Fruit fly (Drosophila melanogaster): Measurements from ENCODE around the gene CkIIalpha-i1.

CkIIalpha-i1 gene

dm6 chr3L:15826347-15826984 lies 9.7 kb downstream of the CkIIalpha-i1 start, which contains the start of the genes DCP2 and dbo (continued):
- peak; percentile 3 for TF ChIP-seq CG4854 (GFP tag; optimal IDR thresholded peaks at IDR 0.05)
- peak; percentile 70 for TF ChIP-seq Sox102F (GFP tag; optimal IDR thresholded peaks at IDR 0.05)
- TF ChIP-seq en (GFP tag; optimal IDR thresholded peaks at IDR 0.05): no peak
- TF ChIP-seq CG6272 (GFP tag; IDR thresholded peaks at IDR 0.05): no peak; the same call in 1 of the 2 replicates
- no peak for TF ChIP-seq gro (GFP tag; optimal IDR thresholded peaks at IDR 0.05)
- peak; percentile 67 for TF ChIP-seq dmrt99B (tag; optimal IDR thresholded peaks at IDR 0.05)
- TF ChIP-seq mirr (GFP tag; optimal IDR thresholded peaks at IDR 0.05): peak; percentile 5
- 0 out of 3 replicates have a peak, but pooled peaks have one; percentile 66 for TF ChIP-seq CG6175 (GFP tag; IDR thresholded peaks at IDR 0.05)
- TF ChIP-seq usp (GFP tag; optimal IDR thresholded peaks at IDR 0.05): no peak
- peak; percentile 42 for TF ChIP-seq caup (GFP tag; optimal IDR thresholded peaks at IDR 0.05; ENCODE audit: severe bottlenecking)
- TF ChIP-seq TFAM (GFP tag; optimal IDR thresholded peaks at IDR 0.05): no peak
- peak; percentile 24 for TF ChIP-seq CG16863 (GFP tag; optimal IDR thresholded peaks at IDR 0.05)
- peak; percentile 69 for TF ChIP-seq sisA (GFP tag; IDR thresholded peaks at IDR 0.05)
- no peak for TF ChIP-seq Deaf1 (tag; optimal IDR thresholded peaks at IDR 0.05)
- TF ChIP-seq MTF-1 (GFP tag; optimal IDR thresholded peaks at IDR 0.05; ENCODE audit: borderline replicate concordance): no peak
- no peak for TF ChIP-seq eve (GFP tag; optimal IDR thresholded peaks at IDR 0.05)
- peak; percentile 11 for TF ChIP-seq CrebB (tag; optimal IDR thresholded peaks at IDR 0.05)
- TF ChIP-seq CG10431 (GFP tag; optimal IDR thresholded peaks at IDR 0.05): peak; percentile 43
- TF ChIP-seq CG4617 (GFP tag; optimal IDR thresholded peaks at IDR 0.05; ENCODE audit: borderline replicate concordance): no peak
- no peak for TF ChIP-seq ab (GFP tag; optimal IDR thresholded peaks at IDR 0.05)
- peak; percentile 55 for TF ChIP-seq CG1233 (GFP tag; optimal IDR thresholded peaks at IDR 0.05)
- TF ChIP-seq Oli (tag; optimal IDR thresholded peaks at IDR 0.05): peak; percentile 62
- peak; percentile 66 for TF ChIP-seq Hr3 (GFP tag; optimal IDR thresholded peaks at IDR 0.05)
- TF ChIP-seq emc (GFP tag; optimal IDR thresholded peaks at IDR 0.05): no peak
- peak; percentile 45; the same call in 1 of the 2 replicates for TF ChIP-seq Taf1 (GFP tag; IDR thresholded peaks at IDR 0.05)
- TF ChIP-seq bcd (GFP tag; optimal IDR thresholded peaks at IDR 0.05): peak; percentile 62
- TF ChIP-seq Hmr (GFP tag; optimal IDR thresholded peaks at IDR 0.05): peak; percentile 54
- TF ChIP-seq CG12155 (GFP tag; optimal IDR thresholded peaks at IDR 0.05): peak; percentile 57
- TF ChIP-seq Gsc (GFP tag; IDR thresholded peaks at IDR 0.05): no peak
- no peak for TF ChIP-seq CG2199 (GFP tag; IDR thresholded peaks at IDR 0.05)
- peak; percentile 57 for TF ChIP-seq tgo (GFP tag; IDR thresholded peaks at IDR 0.05)
- peak; percentile 45; the same call in 1 of the 3 replicates for TF ChIP-seq CG7357 (GFP tag; IDR thresholded peaks at IDR 0.05)
- TF ChIP-seq CG15073 (GFP tag; optimal IDR thresholded peaks at IDR 0.05): peak; percentile 0
- TF ChIP-seq CG8281 (tag; optimal IDR thresholded peaks at IDR 0.05): no peak
- TF ChIP-seq dysf (GFP tag; IDR thresholded peaks at IDR 0.05): peak; percentile 75; the same call in 2 of the 3 replicates
- TF ChIP-seq CG2678 (tag; optimal IDR thresholded peaks at IDR 0.05): peak; percentile 79
- TF ChIP-seq sr (GFP tag; IDR thresholded peaks at IDR 0.05): no peak
- TF ChIP-seq tna (GFP tag; IDR thresholded peaks at IDR 0.05; ENCODE audit: partially characterized antibody): peak; percentile 67
- 0 out of 2 replicates have a peak, but pooled peaks have one; percentile 10 for TF ChIP-seq CG31224 (GFP tag; IDR thresholded peaks at IDR 0.05)
- 0 out of 3 replicates have a peak, but pooled peaks have one; percentile 53 for TF ChIP-seq H15 (GFP tag; IDR thresholded peaks at IDR 0.05)
- TF ChIP-seq her (GFP tag; optimal IDR thresholded peaks at IDR 0.05): no peak
- TF ChIP-seq hb (GFP tag; IDR thresholded peaks at IDR 0.05; ENCODE audit: partially characterized antibody): peak; percentile 75
- TF ChIP-seq CG13424 (tag; optimal IDR thresholded peaks at IDR 0.05): peak; percentile 78
- no peak for TF ChIP-seq ERR (GFP tag; optimal IDR thresholded peaks at IDR 0.05)
- no peak for TF ChIP-seq CG17568 (GFP tag; optimal IDR thresholded peaks at IDR 0.05)
- TF ChIP-seq CG14050 (GFP tag; IDR thresholded peaks at IDR 0.05): peak; percentile 40; the same call in 1 of the 3 replicates
- TF ChIP-seq CG10321 (GFP tag; IDR thresholded peaks at IDR 0.05): peak; percentile 29; the same call in 1 of the 2 replicates
- no peak for TF ChIP-seq CG8359 (GFP tag; optimal IDR thresholded peaks at IDR 0.05; ENCODE audit: borderline replicate concordance)
- no peak for TF ChIP-seq ac (GFP tag; optimal IDR thresholded peaks at IDR 0.05)
